Worm (Caenorhabditis elegans): ENCODE measurements around the gene C15H11.1.

ce11 chrV:14409905-14410304 lies 16.3 kb downstream of the C15H11.1 start:
- TF ChIP-seq ref-1 (GFP tag; conservative IDR thresholded peaks at IDR 0.05) (no peak), flt-1 (GFP tag; IDR thresholded peaks at IDR 0.05) (no peak), tab-1 (GFP tag; IDR thresholded peaks at IDR 0.05) (no peak)
